Fruit fly (Drosophila melanogaster) whole organism, prepupa: ENCODE measurements around the gene Nasp.

ENCODE experiments used
- CG16779 ChIP-seq: fragments of 200-800 bp; sonication (Bioruptor generic); optimal IDR thresholded peaks from 3 replicates; lab custom pipeline; 2017; ENCODE audit warnings: missing biosample characterization, mild to moderate bottlenecking, missing genetic modification characterization
- CG32006 ChIP-seq: fragments of 200-800 bp; sonication (Bioruptor generic); optimal IDR thresholded peaks from 3 replicates; lab custom pipeline; 2017; ENCODE audit warnings: missing biosample characterization, mild to moderate bottlenecking, missing genetic modification characterization
- Smox ChIP-seq: fragments of 200-800 bp; sonication (Bioruptor generic); optimal IDR thresholded peaks from 3 replicates; lab custom pipeline; 2016; ENCODE audit warnings: missing biosample characterization, missing genetic modification characterization
- achi ChIP-seq: fragments of 200-800 bp; sonication (Bioruptor generic); optimal IDR thresholded peaks from 3 replicates; lab custom pipeline; 2016; ENCODE audit warnings: missing biosample characterization, missing genetic modification characterization
- cyc ChIP-seq: fragments of 200-800 bp; sonication (Bioruptor generic); optimal IDR thresholded peaks from 3 replicates; lab custom pipeline; 2016; ENCODE audit warnings: missing biosample characterization, missing genetic modification characterization
- dsx ChIP-seq: fragments of 200-800 bp; optimal IDR thresholded peaks from 3 replicates; lab custom pipeline; 2019; ENCODE audit warnings: missing biosample characterization, mild to moderate bottlenecking, missing genetic modification characterization, moderate library complexity; ENCODE audit not compliant: poor library complexity, severe bottlenecking

- TF ChIP-seq Smox (GFP tag; lab: Kevin White, UChicago) (no peak), achi (no peak), dsx (GFP tag; lab: Kevin White, UChicago) (no peak), CG16779 (tag; lab: Kevin White, UChicago) (no peak), CG32006 (GFP tag; lab: Kevin White, UChicago) (no peak), cyc (GFP tag; lab: Kevin White, UChicago) (no peak)
These were observed 31.1 kb upstream of the Nasp start for dm6 chr3R:8716551-8716879.
